Worm (Caenorhabditis elegans): ENCODE data around the gene nspb-10.

- TF ChIP-seq mdl-1 (tag; optimal IDR thresholded peaks at IDR 0.05), result no peak
- no peak for TF ChIP-seq nhr-237 (tag; optimal IDR thresholded peaks at IDR 0.05)
Observed at ce11 chrII:14600852-14601313, 12.8 kb upstream of the nspb-10 start, which contains the start of gene tps-2.

Data from whole organism, L3 larva.